Fruit fly (Drosophila melanogaster) ovary, adult (tissue): Measurements from ENCODE around the gene CG15059.
A peak's percentile ranks its signal among the peaks of the same experiment; 100 is the strongest.

ENCODE experiments used
- CG17801 ChIP-seq: fragments of 200-800 bp; optimal IDR thresholded peaks from 2 replicates; lab custom pipeline; 2019; ENCODE audit warnings: missing biosample characterization, mild to moderate bottlenecking, missing genetic modification characterization, moderate library complexity; ENCODE audit not compliant: partially characterized antibody

CG15059 gene

dm6 chrX:18266846-18267245 lies 7.5 kb upstream of the CG15059 start:
- TF ChIP-seq CG17801 = no peak

- no peak for TF ChIP-seq CG17801
Observed at dm6 chrX:18263382-18263781, 4.1 kb upstream of the CG15059 start.

dm6 chrX:18262151-18262550 lies 2.8 kb upstream of the CG15059 start:
- no peak for TF ChIP-seq CG17801

- TF ChIP-seq CG17801 = no peak
Observed at dm6 chrX:18261494-18261893, 2.2 kb upstream of the CG15059 start.

- no peak for TF ChIP-seq CG17801
Observed at dm6 chrX:18259984-18260550, 750 bp upstream of the CG15059 start.

- TF ChIP-seq CG17801 = no peak
Observed at dm6 chrX:18256244-18256885, 3.0 kb downstream of the CG15059 start.

- TF ChIP-seq CG17801 = no peak
Observed at dm6 chrX:18254465-18254864, 4.9 kb downstream of the CG15059 start.

dm6 chrX:18253773-18254172 lies 5.5 kb downstream of the CG15059 start:
- no peak for TF ChIP-seq CG17801

- TF ChIP-seq CG17801 = no peak
Observed at dm6 chrX:18251910-18252309, 7.4 kb downstream of the CG15059 start.

dm6 chrX:18248267-18248666 lies 11.1 kb downstream of the CG15059 start:
- no peak for TF ChIP-seq CG17801

dm6 chrX:18246842-18247241 lies 12.5 kb downstream of the CG15059 start:
- no peak for TF ChIP-seq CG17801

dm6 chrX:18245182-18245581 lies 14.1 kb downstream of the CG15059 start:
- TF ChIP-seq CG17801 = no peak

- no peak for TF ChIP-seq CG17801
Observed at dm6 chrX:18243376-18244272, 15.7 kb downstream of the CG15059 start.

dm6 chrX:18243184-18243375 lies 16.2 kb downstream of the CG15059 start, which contains the start of gene upd2:
Gene upd2 (minus strand): TSS chrX:18243284.
- TF ChIP-seq CG17801 = no peak

- no peak for TF ChIP-seq CG17801
Observed at dm6 chrX:18241267-18241666, 18.1 kb downstream of the CG15059 start.

- peak; percentile 34 for TF ChIP-seq CG17801
Observed at dm6 chrX:18239301-18239700, 20.0 kb downstream of the CG15059 start.

dm6 chrX:18238449-18238848 lies 20.9 kb downstream of the CG15059 start:
- no peak for TF ChIP-seq CG17801

dm6 chrX:18237886-18238285 lies 21.4 kb downstream of the CG15059 start:
- TF ChIP-seq CG17801 = no peak
